Worm (Caenorhabditis elegans): ENCODE measurements around the gene vps-41.

DNA sequence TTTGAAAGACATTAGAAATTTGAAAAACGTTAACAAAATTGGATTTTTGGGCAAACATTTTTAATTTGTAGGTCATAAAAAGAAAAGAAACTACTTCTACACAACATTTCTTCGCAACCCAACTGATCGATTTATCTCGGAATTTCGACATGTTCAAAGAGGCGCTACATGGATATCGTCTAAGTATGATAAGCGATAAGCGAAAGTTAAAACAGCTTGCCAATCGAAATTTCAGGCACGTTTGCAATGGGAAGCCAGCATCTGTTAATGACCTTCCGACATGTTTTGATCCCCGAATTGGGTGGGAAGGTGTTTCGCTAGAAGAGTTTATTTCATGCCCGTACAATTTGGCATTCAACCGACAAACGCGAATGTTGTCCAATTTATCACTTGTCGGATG is 6.9 kb upstream of the vps-41 start:
- TF ChIP-seq efl-3 (GFP tag; optimal IDR thresholded peaks at IDR 0.05), result no peak
- no peak for TF ChIP-seq pqm-1 (tag; optimal IDR thresholded peaks at IDR 0.05)
- peak in 1 of 6 experiments; percentile 11 for TF ChIP-seq elt-3 (tag; optimal IDR thresholded peaks at IDR 0.05)
- TF ChIP-seq blmp-1 (tag; optimal IDR thresholded peaks at IDR 0.05), result peak; percentile 70
- no peak for TF ChIP-seq nhr-90 (tag; optimal IDR thresholded peaks at IDR 0.05; ENCODE audit: poor library complexity)
- TF ChIP-seq nhr-77 (tag; optimal IDR thresholded peaks at IDR 0.05), result no peak
- no peak for TF ChIP-seq ama-1 (optimal IDR thresholded peaks at IDR 0.05)
- TF ChIP-seq nhr-71 (tag; optimal IDR thresholded peaks at IDR 0.05), result no peak
- TF ChIP-seq unc-130 (tag; optimal IDR thresholded peaks at IDR 0.05), result no peak
- TF ChIP-seq nhr-28 (tag; optimal IDR thresholded peaks at IDR 0.05), result no peak
- no peak for TF ChIP-seq lsy-2 (tag; optimal IDR thresholded peaks at IDR 0.05)
- no peak for TF ChIP-seq C04F5.9 (tag; optimal IDR thresholded peaks at IDR 0.05)
